Fruit fly (Drosophila melanogaster) whole organism, prepupa: ENCODE data around the gene Osi21.

ENCODE experiments used
- Blimp-1 ChIP-seq: fragments of 200-800 bp; sonication (Bioruptor generic); optimal IDR thresholded peaks from 3 replicates; lab custom pipeline; 2017; ENCODE audit warnings: missing biosample characterization, missing genetic modification characterization, mild to moderate bottlenecking, moderate library complexity, missing genetic modification reagents
- CG10669 ChIP-seq: fragments of 200-800 bp; sonication (Bioruptor generic); optimal IDR thresholded peaks from 3 replicates; lab custom pipeline; 2018; ENCODE audit warnings: missing biosample characterization, mild to moderate bottlenecking, missing genetic modification characterization, moderate library complexity
- CG15336 ChIP-seq: fragments of 200-800 bp; sonication (Bioruptor generic); IDR thresholded peaks from 2 replicates; pipeline ENCODE4 v1.3.6; 2022; ENCODE audit warnings: missing biosample characterization, missing genetic modification characterization
- CG16779 ChIP-seq: fragments of 200-800 bp; sonication (Bioruptor generic); optimal IDR thresholded peaks from 3 replicates; lab custom pipeline; 2017; ENCODE audit warnings: missing biosample characterization, mild to moderate bottlenecking, missing genetic modification characterization
- CG32006 ChIP-seq: fragments of 200-800 bp; sonication (Bioruptor generic); optimal IDR thresholded peaks from 3 replicates; lab custom pipeline; 2017; ENCODE audit warnings: missing biosample characterization, mild to moderate bottlenecking, missing genetic modification characterization
- CG34406 ChIP-seq: fragments of 200-800 bp; sonication (Bioruptor generic); optimal IDR thresholded peaks from 3 replicates; lab custom pipeline; 2016; ENCODE audit warnings: missing biosample characterization, missing genetic modification characterization
- CG4318 ChIP-seq: fragments of 200-800 bp; sonication (Bioruptor generic); optimal IDR thresholded peaks from 3 replicates; lab custom pipeline; 2017; ENCODE audit warnings: missing biosample characterization, mild to moderate bottlenecking, missing genetic modification characterization
- CG6792 ChIP-seq: fragments of 200-800 bp; sonication (Bioruptor generic); optimal IDR thresholded peaks from 3 replicates; lab custom pipeline; 2016; ENCODE audit warnings: missing biosample characterization, missing genetic modification characterization
- CG7368 ChIP-seq: fragments of 200-800 bp; sonication (Bioruptor generic); optimal IDR thresholded peaks from 3 replicates; lab custom pipeline; 2016; ENCODE audit warnings: missing biosample characterization, missing genetic modification characterization
- CG8119 ChIP-seq: fragments of 200-800 bp; sonication (Bioruptor generic); IDR thresholded peaks from 3 replicates; pipeline ENCODE4 v1.3.6; 2022; ENCODE audit warnings: missing biosample characterization, missing genetic modification characterization
- CG8319 ChIP-seq: fragments of 200-800 bp; sonication (Bioruptor generic); optimal IDR thresholded peaks from 3 replicates; lab custom pipeline; 2016; ENCODE audit warnings: missing biosample characterization, missing genetic modification characterization
- Eip75B ChIP-seq: fragments of 200-800 bp; sonication (Bioruptor generic); optimal IDR thresholded peaks from 3 replicates; lab custom pipeline; 2016; ENCODE audit warnings: missing biosample characterization, missing genetic modification characterization
- Eip78C ChIP-seq: fragments of 200-800 bp; sonication (Bioruptor generic); peaks from one replicate; lab custom pipeline; 2016; ENCODE audit warnings: missing biosample characterization, missing genetic modification characterization
- Eip93F ChIP-seq: fragments of 200-800 bp; sonication (Bioruptor generic); optimal IDR thresholded peaks from 2 replicates; lab custom pipeline; 2016; ENCODE audit warnings: missing biosample characterization, mild to moderate bottlenecking, missing genetic modification characterization
- Ets21C ChIP-seq: fragments of 200-800 bp; sonication (Bioruptor generic); optimal IDR thresholded peaks from 3 replicates; lab custom pipeline; 2016; ENCODE audit warnings: missing biosample characterization, missing genetic modification characterization
- Ets96B ChIP-seq: fragments of 200-800 bp; optimal IDR thresholded peaks from 2 replicates; lab custom pipeline; 2019; ENCODE audit warnings: missing biosample characterization, mild to moderate bottlenecking, missing genetic modification characterization, moderate library complexity
- Gug ChIP-seq: fragments of 200-800 bp; sonication (Bioruptor generic); IDR thresholded peaks from 2 replicates; pipeline ENCODE4 v1.3.6; 2022; ENCODE audit warnings: missing biosample characterization, missing genetic modification characterization
- Hr39 ChIP-seq: fragments of 200-800 bp; sonication (Bioruptor generic); optimal IDR thresholded peaks from 2 replicates; lab custom pipeline; 2016; ENCODE audit warnings: missing biosample characterization, missing genetic modification characterization
- Met ChIP-seq: fragments of 200-800 bp; sonication (Bioruptor generic); optimal IDR thresholded peaks from 3 replicates; lab custom pipeline; 2016; ENCODE audit warnings: missing biosample characterization, missing genetic modification characterization
- OdsH ChIP-seq: fragments of 200-800 bp; sonication (Bioruptor generic); optimal IDR thresholded peaks from 3 replicates; lab custom pipeline; 2016; ENCODE audit warnings: missing biosample characterization, missing genetic modification characterization
- Smox ChIP-seq: fragments of 200-800 bp; sonication (Bioruptor generic); optimal IDR thresholded peaks from 3 replicates; lab custom pipeline; 2016; ENCODE audit warnings: missing biosample characterization, missing genetic modification characterization
- Sox14 ChIP-seq: fragments of 200-800 bp; sonication (Bioruptor generic); optimal IDR thresholded peaks from 3 replicates; lab custom pipeline; 2016; ENCODE audit warnings: missing biosample characterization, missing genetic modification characterization
- acj6 ChIP-seq: fragments of 200-800 bp; sonication (Bioruptor generic); optimal IDR thresholded peaks from 3 replicates; lab custom pipeline; 2016; ENCODE audit warnings: missing biosample characterization, missing genetic modification characterization
- dsx ChIP-seq: fragments of 200-800 bp; optimal IDR thresholded peaks from 3 replicates; lab custom pipeline; 2019; ENCODE audit warnings: missing biosample characterization, mild to moderate bottlenecking, missing genetic modification characterization, moderate library complexity; ENCODE audit not compliant: poor library complexity, severe bottlenecking
- esn ChIP-seq: fragments of 200-800 bp; sonication (Bioruptor generic); optimal IDR thresholded peaks from 2 replicates; lab custom pipeline; 2016; ENCODE audit warnings: missing biosample characterization, mild to moderate bottlenecking, missing genetic modification characterization, moderate library complexity
- fd59A ChIP-seq: fragments of 200-800 bp; sonication (Bioruptor generic); optimal IDR thresholded peaks from 2 replicates; lab custom pipeline; 2017; ENCODE audit warnings: missing biosample characterization, mild to moderate bottlenecking, missing genetic modification characterization, missing genetic modification reagents
- fd85E ChIP-seq: fragments of 200-800 bp; sonication (Bioruptor generic); optimal IDR thresholded peaks from 3 replicates; lab custom pipeline; 2016; ENCODE audit warnings: missing biosample characterization, missing genetic modification characterization
- lz ChIP-seq: fragments of 200-800 bp; sonication (Bioruptor generic); optimal IDR thresholded peaks from 3 replicates; lab custom pipeline; 2016; ENCODE audit warnings: missing biosample characterization, missing genetic modification characterization
- spab ChIP-seq: fragments of 200-800 bp; sonication (Bioruptor generic); optimal IDR thresholded peaks from 2 replicates; lab custom pipeline; 2017; ENCODE audit warnings: missing biosample characterization, mild to moderate bottlenecking, missing genetic modification characterization, missing genetic modification reagents
- ss ChIP-seq, 2 experiments: fragments of 200-800 bp; sonication (Bioruptor generic); optimal IDR thresholded peaks; 2 replicates in 1 of 2; 3 replicates in 1 of 2; lab custom pipeline; 2017 to 2018; ENCODE audit warnings: mild to moderate bottlenecking in 2 of 2, missing biosample characterization in 2 of 2, missing genetic modification characterization in 2 of 2, moderate library complexity in 1 of 2
- svp ChIP-seq: fragments of 200-800 bp; sonication (Bioruptor generic); peaks from one replicate; lab custom pipeline; 2016; ENCODE audit warnings: missing biosample characterization, missing genetic modification characterization
- vri ChIP-seq: fragments of 200-800 bp; sonication (Bioruptor generic); optimal IDR thresholded peaks from 3 replicates; lab custom pipeline; 2016; ENCODE audit warnings: missing biosample characterization, mild to moderate bottlenecking, missing genetic modification characterization

Gene Osi21

dm6 chr2L:11306091-11306490 lies 20.6 kb upstream of the Osi21 start (continued):
- TF ChIP-seq Met (GFP tag; lab: Kevin White, UChicago) = peak; percentile 81
- no peak for TF ChIP-seq CG4318 (GFP tag; lab: Kevin White, UChicago)
- peak; percentile 70 for TF ChIP-seq acj6 (GFP tag; lab: Kevin White, UChicago)
- no peak for TF ChIP-seq spab (GFP tag; lab: Kevin White, UChicago)
- peak; percentile 76 for TF ChIP-seq lz (GFP tag; lab: Kevin White, UChicago)
- TF ChIP-seq CG8119 (GFP tag; lab: Robert Waterston, UW) = no peak
- TF ChIP-seq fd85E (GFP tag; lab: Kevin White, UChicago) = no peak
- TF ChIP-seq CG15336 (GFP tag; lab: Robert Waterston, UW) = no peak
- TF ChIP-seq Hr39 = peak; percentile 87
- peak; percentile 43 for TF ChIP-seq Blimp-1
- TF ChIP-seq Gug = no peak
- no peak for TF ChIP-seq CG32006 (GFP tag; lab: Kevin White, UChicago)
- TF ChIP-seq fd59A (GFP tag; lab: Kevin White, UChicago) = peak; percentile 12
- TF ChIP-seq esn (GFP tag; lab: Kevin White, UChicago) = peak; percentile 80
- peak; percentile 42 for TF ChIP-seq Eip75B (GFP tag; lab: Kevin White, UChicago)
- peak; percentile 25 for TF ChIP-seq CG8319 (GFP tag; lab: Kevin White, UChicago)
- TF ChIP-seq CG34406 = peak; percentile 58
- TF ChIP-seq CG6792 (GFP tag; lab: Kevin White, UChicago) = peak; percentile 70

- TF ChIP-seq Eip78C (GFP tag; lab: Kevin White, UChicago) (no peak), Ets21C (GFP tag; lab: Kevin White, UChicago) (no peak), spab (GFP tag; lab: Kevin White, UChicago) (no peak), CG6792 (GFP tag; lab: Kevin White, UChicago) (no peak), ss (GFP tag; optimal IDR thresholded peaks at IDR 0.05; lab: Kevin White, UChicago) (peak in 1 of 2 experiments; percentile 18), svp (peak; percentile 11)
Measured at dm6 chr2L:11302507-11302906, 17.0 kb upstream of the Osi21 start.

- no peak for TF ChIP-seq Smox
- no peak for TF ChIP-seq Eip93F (GFP tag; lab: Kevin White, UChicago)
- TF ChIP-seq Ets96B (tag; lab: Kevin White, UChicago) = no peak
- TF ChIP-seq CG16779 (tag; lab: Kevin White, UChicago) = no peak
- no peak for TF ChIP-seq svp
- TF ChIP-seq dsx = no peak
- TF ChIP-seq esn (GFP tag; lab: Kevin White, UChicago) = no peak
- no peak for TF ChIP-seq CG10669 (GFP tag; lab: Kevin White, UChicago)
- TF ChIP-seq, all 60 proteins: peak for 0
Measured at dm6 chr2L:11296483-11296882, 11.0 kb upstream of the Osi21 start.

dm6 chr2L:11295762-11296161 lies 10.3 kb upstream of the Osi21 start:
- TF ChIP-seq CG7368 (GFP tag; lab: Kevin White, UChicago) (no peak), CG6792 (GFP tag; lab: Kevin White, UChicago) (no peak), Sox14 (GFP tag; lab: Kevin White, UChicago) (no peak), lz (GFP tag; lab: Kevin White, UChicago) (no peak), OdsH (no peak)

dm6 chr2L:11281930-11282329 lies 3.6 kb downstream of the Osi21 start, which contains the start of gene mre11:
Gene mre11 (plus strand): TSS chr2L:11282090.
- no peak for TF ChIP-seq CG16779 (tag; lab: Kevin White, UChicago)
- no peak for TF ChIP-seq CG7368 (GFP tag; lab: Kevin White, UChicago)
- no peak for TF ChIP-seq CG8319 (GFP tag; lab: Kevin White, UChicago)
- TF ChIP-seq vri (GFP tag; lab: Kevin White, UChicago) = no peak
- no peak for TF ChIP-seq lz (GFP tag; lab: Kevin White, UChicago)
- TF ChIP-seq, all 60 proteins: peak for 0
